Fruit fly (Drosophila melanogaster) whole organism, embryonic: ENCODE data around the gene CG16852.

ENCODE experiments used
- Asciz ChIP-seq: fragments of 200-800 bp; sonication (Bioruptor generic); optimal IDR thresholded peaks from 2 replicates; lab custom pipeline; 2017; ENCODE audit warnings: missing biosample characterization, mild to moderate bottlenecking, missing genetic modification characterization, missing genetic modification reagents
- Bdp1 ChIP-seq: fragments of 200-800 bp; sonication (Bioruptor generic); optimal IDR thresholded peaks from 3 replicates; lab custom pipeline; 2016; ENCODE audit warnings: missing biosample characterization, missing genetic modification characterization
- Blimp-1 ChIP-seq: fragments of 200-800 bp; sonication (Bioruptor generic); optimal IDR thresholded peaks from 3 replicates; lab custom pipeline; 2018; ENCODE audit warnings: missing biosample characterization, missing genetic modification characterization, mild to moderate bottlenecking, moderate library complexity, missing genetic modification reagents
- BtbVII ChIP-seq: fragments of 200-800 bp; sonication (Bioruptor generic); optimal IDR thresholded peaks from 3 replicates; lab custom pipeline; 2017; ENCODE audit warnings: missing biosample characterization, mild to moderate bottlenecking, missing genetic modification characterization
- CG10209 ChIP-seq: fragments of 200-800 bp; sonication (Bioruptor generic); optimal IDR thresholded peaks from 3 replicates; lab custom pipeline; 2017; ENCODE audit warnings: missing biosample characterization, mild to moderate bottlenecking, missing genetic modification characterization, missing genetic modification reagents
- CG10979 ChIP-seq: fragments of 200-800 bp; sonication (Bioruptor generic); optimal IDR thresholded peaks from 2 replicates; lab custom pipeline; 2018; ENCODE audit warnings: missing biosample characterization, mild to moderate bottlenecking, missing genetic modification characterization, moderate library complexity
- CG11504 ChIP-seq: fragments of 200-800 bp; sonication (Bioruptor generic); optimal IDR thresholded peaks from 3 replicates; lab custom pipeline; 2019; ENCODE audit warnings: missing biosample characterization, mild to moderate bottlenecking, missing genetic modification characterization, moderate library complexity
- CG11696 ChIP-seq: fragments of 200-800 bp; sonication (Bioruptor generic); IDR thresholded peaks from 2 replicates; pipeline ENCODE4 v1.3.6; 2022; ENCODE audit warnings: missing biosample characterization, missing genetic modification characterization
- CG11723 ChIP-seq: fragments of 200-800 bp; sonication (Bioruptor generic); optimal IDR thresholded peaks from 2 replicates; lab custom pipeline; 2017; ENCODE audit warnings: missing biosample characterization, mild to moderate bottlenecking, missing genetic modification characterization
- CG12104 ChIP-seq: fragments of 200-800 bp; sonication (Bioruptor generic); optimal IDR thresholded peaks from 3 replicates; lab custom pipeline; 2016; ENCODE audit warnings: missing biosample characterization, missing genetic modification characterization
- CG1233 ChIP-seq: fragments of 200-800 bp; sonication (Bioruptor generic); optimal IDR thresholded peaks from 4 replicates; lab custom pipeline; 2018; ENCODE audit warnings: missing biosample characterization, mild to moderate bottlenecking, missing genetic modification characterization
- CG14014 ChIP-seq: fragments of 200-800 bp; sonication (Bioruptor generic); IDR thresholded peaks from 2 replicates; pipeline ENCODE4 v1.3.6; 2022; ENCODE audit warnings: missing biosample characterization, missing genetic modification characterization
- CG15601 ChIP-seq: fragments of 200-800 bp; sonication (Bioruptor generic); optimal IDR thresholded peaks from 3 replicates; lab custom pipeline; 2019; ENCODE audit warnings: missing biosample characterization, mild to moderate bottlenecking, missing genetic modification characterization, moderate library complexity
- CG2678 ChIP-seq: fragments of 200-800 bp; sonication (Bioruptor generic); optimal IDR thresholded peaks from 3 replicates; lab custom pipeline; 2019; ENCODE audit warnings: missing biosample characterization, mild to moderate bottlenecking, missing genetic modification characterization, moderate library complexity
- CG30403 ChIP-seq: fragments of 200-800 bp; sonication (Bioruptor generic); optimal IDR thresholded peaks from 3 replicates; lab custom pipeline; 2016; ENCODE audit warnings: missing biosample characterization, missing genetic modification characterization
- CG32767 ChIP-seq: fragments of 200-800 bp; sonication (Bioruptor generic); IDR thresholded peaks from 2 replicates; pipeline ENCODE4 v1.3.6; 2022; ENCODE audit warnings: missing biosample characterization, missing genetic modification characterization
- CG3407 ChIP-seq: fragments of 200-800 bp; sonication (Bioruptor generic); optimal IDR thresholded peaks from 2 replicates; lab custom pipeline; 2018; ENCODE audit warnings: missing biosample characterization, mild to moderate bottlenecking, missing genetic modification characterization
- CG4424 ChIP-seq: fragments of 200-800 bp; sonication (Bioruptor generic); optimal IDR thresholded peaks from 3 replicates; lab custom pipeline; 2016; ENCODE audit warnings: missing biosample characterization, missing genetic modification characterization
- CG5180 ChIP-seq: fragments of 200-800 bp; sonication (Bioruptor generic); optimal IDR thresholded peaks from 3 replicates; lab custom pipeline; 2017; ENCODE audit warnings: missing biosample characterization, missing genetic modification characterization, mild to moderate bottlenecking, moderate library complexity, missing genetic modification reagents
- CG6654 ChIP-seq: fragments of 200-800 bp; sonication (Bioruptor generic); optimal IDR thresholded peaks from 2 replicates; lab custom pipeline; 2017; ENCODE audit warnings: missing biosample characterization, mild to moderate bottlenecking, missing genetic modification characterization
- CG6689 ChIP-seq: fragments of 200-800 bp; sonication (Bioruptor generic); IDR thresholded peaks from 2 replicates; pipeline ENCODE4 v1.3.6; 2022; ENCODE audit warnings: missing biosample characterization, missing genetic modification characterization
- CG7556 ChIP-seq: fragments of 200-800 bp; sonication (Bioruptor generic); optimal IDR thresholded peaks from 2 replicates; lab custom pipeline; 2017; ENCODE audit warnings: missing biosample characterization, mild to moderate bottlenecking, missing genetic modification characterization
- CG7745 ChIP-seq: fragments of 200-800 bp; sonication (Bioruptor generic); optimal IDR thresholded peaks from 2 replicates; lab custom pipeline; 2018; ENCODE audit warnings: missing biosample characterization, mild to moderate bottlenecking, missing genetic modification characterization, moderate library complexity
- CG9727 ChIP-seq: fragments of 200-800 bp; sonication (Bioruptor generic); optimal IDR thresholded peaks from 3 replicates; lab custom pipeline; 2017; ENCODE audit warnings: missing biosample characterization, mild to moderate bottlenecking, missing genetic modification characterization
- D ChIP-seq, 2 experiments: fragments of 200-800 bp in 1 of 2; fragments of >200 bp in 1 of 2; sonication (Bioruptor generic) in 1 of 2; optimal IDR thresholded peaks; 2 replicates in 1 of 2; 3 replicates in 1 of 2; lab custom pipeline; 2017; ENCODE audit warnings: mild to moderate bottlenecking in 1 of 2, missing biosample characterization in 1 of 2, missing genetic modification characterization in 1 of 2, missing genetic modification reagents in 1 of 2
- Hsf ChIP-seq: fragments of 200-800 bp; sonication (Bioruptor generic); optimal IDR thresholded peaks from 3 replicates; lab custom pipeline; 2016; ENCODE audit warnings: missing biosample characterization, missing genetic modification characterization
- Mes4 ChIP-seq: fragments of 200-800 bp; sonication (Bioruptor generic); optimal IDR thresholded peaks from 2 replicates; lab custom pipeline; 2016; ENCODE audit warnings: missing biosample characterization, missing genetic modification characterization
- Sox102F ChIP-seq: fragments of 200-800 bp; sonication (Bioruptor generic); optimal IDR thresholded peaks from 2 replicates; lab custom pipeline; 2018; ENCODE audit warnings: missing biosample characterization, mild to moderate bottlenecking, missing genetic modification characterization, moderate library complexity
- Vsx1 ChIP-seq: fragments of 200-800 bp; sonication (Bioruptor generic); optimal IDR thresholded peaks from 2 replicates; lab custom pipeline; 2017; ENCODE audit warnings: missing biosample characterization, mild to moderate bottlenecking, missing genetic modification characterization, missing genetic modification reagents
- ase ChIP-seq: fragments of 200-800 bp; sonication (Bioruptor generic); IDR thresholded peaks from 3 replicates; pipeline ENCODE4 v1.3.6; 2022; ENCODE audit warnings: missing biosample characterization, missing genetic modification characterization
- az2 ChIP-seq: fragments of 200-800 bp; sonication (Bioruptor generic); optimal IDR thresholded peaks from 3 replicates; lab custom pipeline; 2016; ENCODE audit warnings: missing biosample characterization, missing genetic modification characterization
- bsh ChIP-seq, 2 experiments: fragments of 200-800 bp; sonication (Bioruptor generic); optimal IDR thresholded peaks; 2 replicates each; lab custom pipeline; 2017 to 2018; ENCODE audit warnings: mild to moderate bottlenecking in 2 of 2, missing biosample characterization in 2 of 2, missing genetic modification characterization in 2 of 2, moderate library complexity in 1 of 2
- corto ChIP-seq: fragments of 200-800 bp; sonication (Bioruptor generic); optimal IDR thresholded peaks from 2 replicates; lab custom pipeline; 2016; ENCODE audit warnings: missing biosample characterization, mild to moderate bottlenecking, missing genetic modification characterization, moderate library complexity
- cwo ChIP-seq: fragments of 200-800 bp; sonication (Bioruptor generic); optimal IDR thresholded peaks from 3 replicates; lab custom pipeline; 2017; ENCODE audit warnings: missing biosample characterization, missing genetic modification characterization, mild to moderate bottlenecking, moderate library complexity, missing genetic modification reagents
- dpn ChIP-seq, 2 experiments: fragments of 200-800 bp; sonication (Bioruptor generic); optimal IDR thresholded peaks; 3 replicates each; lab custom pipeline; 2016; ENCODE audit warnings: missing biosample characterization in 2 of 2, missing genetic modification characterization in 2 of 2
- dysf ChIP-seq: fragments of 200-800 bp; sonication (Bioruptor generic); IDR thresholded peaks from 3 replicates; pipeline ENCODE4 v1.3.6; 2022; ENCODE audit warnings: missing biosample characterization, missing genetic modification characterization
- en ChIP-seq: fragments of 200-800 bp; sonication (Bioruptor generic); optimal IDR thresholded peaks from 2 replicates; lab custom pipeline; 2016; ENCODE audit warnings: missing biosample characterization, missing genetic modification characterization
- eve ChIP-seq, 2 experiments: fragments of >200 bp; optimal IDR thresholded peaks; 2 replicates each; lab custom pipeline; 2017; ENCODE audit warnings: missing biosample characterization in 2 of 2, missing genetic modification characterization in 2 of 2
- gcm ChIP-seq: fragments of 200-800 bp; sonication (Bioruptor generic); optimal IDR thresholded peaks from 2 replicates; lab custom pipeline; 2019; ENCODE audit warnings: missing biosample characterization, mild to moderate bottlenecking, missing genetic modification characterization, moderate library complexity
- grau ChIP-seq: fragments of 200-800 bp; optimal IDR thresholded peaks from 3 replicates; lab custom pipeline; 2019; ENCODE audit warnings: missing biosample characterization, mild to moderate bottlenecking, missing genetic modification characterization, moderate library complexity
- hkb ChIP-seq, 2 experiments: fragments of 200-800 bp in 1 of 2; fragments of >200 bp in 1 of 2; sonication (Bioruptor generic) in 1 of 2; IDR thresholded peaks in 1 of 2; optimal IDR thresholded peaks in 1 of 2; 2 replicates each; pipeline versions ENCODE4 v1.3.6 to Lab custom; 2017 to 2022; ENCODE audit warnings: missing biosample characterization in 1 of 2, missing genetic modification characterization in 1 of 2
- onecut ChIP-seq: fragments of 200-800 bp; sonication (Bioruptor generic); IDR thresholded peaks from 2 replicates; pipeline ENCODE4 v1.3.6; 2022; ENCODE audit warnings: missing biosample characterization, missing genetic modification characterization
- ranshi ChIP-seq: fragments of 200-800 bp; sonication (Bioruptor generic); IDR thresholded peaks from 2 replicates; pipeline ENCODE4 v1.3.6; 2022; ENCODE audit warnings: missing biosample characterization, missing genetic modification characterization
- sens ChIP-seq: fragments of 200-800 bp; sonication (Bioruptor generic); peaks from one replicate; lab custom pipeline; 2016; ENCODE audit warnings: missing biosample characterization, missing genetic modification characterization
- tio ChIP-seq: fragments of 200-800 bp; sonication (Bioruptor generic); optimal IDR thresholded peaks from 2 replicates; lab custom pipeline; 2017; ENCODE audit warnings: missing biosample characterization, missing genetic modification characterization, inconsistent platforms
- unc-4 ChIP-seq: fragments of 200-800 bp; sonication (Bioruptor generic); IDR thresholded peaks from 2 replicates; pipeline ENCODE4 v1.3.6; 2022; ENCODE audit warnings: missing biosample characterization, missing genetic modification characterization; ENCODE audit not compliant: partially characterized antibody
- vvl ChIP-seq: fragments of 200-800 bp; sonication (Bioruptor generic); IDR thresholded peaks from 2 replicates; pipeline ENCODE4 v1.3.6; 2022; ENCODE audit warnings: missing biosample characterization, missing genetic modification characterization
- zfh1 ChIP-seq: fragments of 200-800 bp; sonication (Bioruptor generic); IDR thresholded peaks from 3 replicates; pipeline ENCODE4 v1.3.6; 2022; ENCODE audit warnings: missing biosample characterization, missing genetic modification characterization

The CG16852 gene

DNA sequence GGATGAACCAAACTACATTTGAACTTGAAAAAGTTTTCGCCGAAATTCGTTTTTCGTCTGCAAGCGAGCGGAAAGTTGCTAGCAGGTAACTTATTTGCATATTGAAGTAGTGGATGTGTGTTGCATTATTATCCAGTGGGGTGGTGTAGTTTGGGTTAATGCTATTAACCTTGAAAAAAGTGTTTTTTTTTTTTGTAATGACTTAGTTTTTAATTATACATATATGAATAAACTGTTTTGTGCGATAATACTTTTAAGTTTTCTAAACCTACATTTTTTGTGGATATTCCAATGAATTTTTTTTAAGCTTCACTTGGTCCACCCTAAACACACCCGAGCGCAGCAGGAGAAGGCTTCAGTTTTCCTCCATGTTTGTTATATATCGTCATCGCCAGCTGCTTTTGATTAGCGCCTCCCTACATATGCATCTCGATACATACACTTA lies 30.5 kb downstream of the CG16852 start (continued):
- peak; percentile 89 for TF ChIP-seq sens (GFP tag; lab: Kevin White, UChicago)
- peak; percentile 10 for TF ChIP-seq CG6654 (GFP tag; lab: Kevin White, UChicago)
- TF ChIP-seq CG3407 (GFP tag; lab: Kevin White, UChicago), result peak; percentile 24
- TF ChIP-seq en, result no peak
- TF ChIP-seq Bdp1, result no peak
- peak; percentile 55 for TF ChIP-seq CG10979
- TF ChIP-seq gcm (GFP tag; lab: Kevin White, UChicago), result peak; percentile 36
- TF ChIP-seq CG10209 (GFP tag; lab: Kevin White, UChicago), result peak; percentile 43
- peak; percentile 39 for TF ChIP-seq az2 (GFP tag; lab: Kevin White, UChicago)
- TF ChIP-seq vvl (GFP tag; lab: Robert Waterston, UW), result no peak; the same call in 1 of the 2 replicates
- peak; percentile 18 for TF ChIP-seq CG11723
- peak; percentile 43; the same call in 1 of the 3 replicates for TF ChIP-seq ase (GFP tag; lab: Robert Waterston, UW)
- TF ChIP-seq CG7556, result peak; percentile 41
- peak; percentile 67 for TF ChIP-seq Blimp-1 (GFP tag; lab: Kevin White, UChicago)
- TF ChIP-seq CG12104 (GFP tag; lab: Kevin White, UChicago), result peak; percentile 12
- peak; percentile 14 for TF ChIP-seq cwo (GFP tag; lab: Kevin White, UChicago)
- TF ChIP-seq tio (GFP tag; lab: Kevin White, UChicago), result peak; percentile 37
- peak; percentile 32 for TF ChIP-seq CG1233
- TF ChIP-seq Vsx1 (GFP tag; lab: Kevin White, UChicago), result no peak
- peak; percentile 69 for TF ChIP-seq CG11504
- TF ChIP-seq BtbVII (GFP tag; lab: Kevin White, UChicago), result peak; percentile 10
- 0 out of 2 replicates have a peak, but pooled peaks have one; percentile 18 for TF ChIP-seq CG11696 (GFP tag; lab: Robert Waterston, UW)
- TF ChIP-seq D (optimal IDR thresholded peaks at IDR 0.05; lab: Kevin White, UChicago), result no peak
- TF ChIP-seq D (GFP tag; optimal IDR thresholded peaks at IDR 0.05; lab: Kevin White, UChicago), result peak; percentile 46
- no peak for TF ChIP-seq hkb (optimal IDR thresholded peaks at IDR 0.05; lab: Kevin White, UChicago)
- peak; percentile 54 for TF ChIP-seq hkb (GFP tag; IDR thresholded peaks at IDR 0.05; lab: Robert Waterston, UW)
- no peak for TF ChIP-seq Mes4 (GFP tag; lab: Kevin White, UChicago)
- peak; percentile 55 to 86 for TF ChIP-seq bsh (GFP tag; optimal IDR thresholded peaks at IDR 0.05; lab: Kevin White, UChicago)
- TF ChIP-seq CG5180, result peak; percentile 37
- TF ChIP-seq Sox102F (GFP tag; lab: Kevin White, UChicago), result peak; percentile 70
- peak; percentile 15 for TF ChIP-seq corto (GFP tag; lab: Kevin White, UChicago)
- no peak for TF ChIP-seq CG7745 (tag; lab: Kevin White, UChicago)
- peak; percentile 40 for TF ChIP-seq Hsf (GFP tag; lab: Kevin White, UChicago)
- 0 out of 2 replicates have a peak, but pooled peaks have one; percentile 9 for TF ChIP-seq CG32767 (GFP tag; lab: Robert Waterston, UW)
- peak; percentile 29 for TF ChIP-seq CG30403 (GFP tag; lab: Kevin White, UChicago)
- TF ChIP-seq CG2678 (tag; lab: Kevin White, UChicago), result peak; percentile 67
- peak; percentile 39 for TF ChIP-seq Asciz (GFP tag; lab: Kevin White, UChicago)
- 0 out of 3 replicates have a peak, but pooled peaks have one; percentile 23 for TF ChIP-seq zfh1 (GFP tag; lab: Robert Waterston, UW)
- TF ChIP-seq CG9727 (GFP tag; lab: Kevin White, UChicago), result peak; percentile 15
- peak in 1 of 2 experiments; percentile 38 for TF ChIP-seq dpn (GFP tag; optimal IDR thresholded peaks at IDR 0.05; lab: Kevin White, UChicago)
- TF ChIP-seq dysf (GFP tag; lab: Robert Waterston, UW), result 0 out of 3 replicates have a peak, but pooled peaks have one; percentile 25
- TF ChIP-seq CG4424 (GFP tag; lab: Kevin White, UChicago), result peak; percentile 60
- TF ChIP-seq CG15601, result peak; percentile 1
- 0 out of 2 replicates have a peak, but pooled peaks have one; percentile 12 for TF ChIP-seq CG14014 (GFP tag; lab: Robert Waterston, UW)
- TF ChIP-seq grau (tag; lab: Kevin White, UChicago), result peak; percentile 8
- TF ChIP-seq eve (GFP tag; optimal IDR thresholded peaks at IDR 0.05; lab: Kevin White, UChicago), result peak in 1 of 2 experiments; percentile 90
- no peak for TF ChIP-seq ranshi
- TF ChIP-seq CG6689 (GFP tag; lab: Robert Waterston, UW), result peak; percentile 64
- 0 out of 2 replicates have a peak, but pooled peaks have one; percentile 14 for TF ChIP-seq onecut (GFP tag; lab: Robert Waterston, UW)
- TF ChIP-seq unc-4, result no peak
